Worm (Caenorhabditis elegans) whole organism, L1 larva: ENCODE measurements around the gene Y45G5AL.1.
A peak's percentile ranks its signal among the peaks of the same experiment; 100 is the strongest.

Experiments
- aha-1 ChIP-seq: fragments of 150-350 bp; optimal IDR thresholded peaks from 2 replicates; lab custom pipeline; 2014; ENCODE audit warnings: missing biosample characterization, missing genetic modification characterization
- aly-2 ChIP-seq: fragments of 150-350 bp; optimal IDR thresholded peaks from 2 replicates; lab custom pipeline; 2014; ENCODE audit warnings: missing biosample characterization, missing genetic modification characterization
- blmp-1 ChIP-seq: fragments of 150-350 bp; optimal IDR thresholded peaks from 2 replicates; lab custom pipeline; 2014; ENCODE audit warnings: missing biosample characterization, missing genetic modification characterization
- ceh-8 ChIP-seq: fragments of 200-800 bp; sonication (Bioruptor generic); optimal IDR thresholded peaks from 2 replicates; lab custom pipeline; 2018; ENCODE audit warnings: mild to moderate bottlenecking, missing genetic modification characterization, moderate library complexity, missing compliant biosample characterization
- ceh-88 ChIP-seq: fragments of 200-800 bp; sonication (Bioruptor generic); IDR thresholded peaks from 2 replicates; pipeline ENCODE4 v1.3.6; 2022; ENCODE audit warnings: missing genetic modification characterization, missing compliant biosample characterization
- ceh-90 ChIP-seq: sonication (generic microtip); optimal IDR thresholded peaks from 2 replicates; lab custom pipeline; 2016; ENCODE audit warnings: missing genetic modification characterization, missing compliant biosample characterization
- ces-1 ChIP-seq: fragments of 150-350 bp; optimal IDR thresholded peaks from 2 replicates; lab custom pipeline; 2014; ENCODE audit warnings: missing biosample characterization, missing genetic modification reagents, missing genetic modification characterization
- dpl-1 ChIP-seq, 3 experiments: fragments of 150-350 bp in 2 of 3; sonication (generic microtip) in 1 of 3; optimal IDR thresholded peaks; 2 replicates each; lab custom pipeline; 2014 to 2017; ENCODE audit warnings: missing biosample characterization in 3 of 3, missing genetic modification characterization in 3 of 3, missing genetic modification reagents in 3 of 3
- dsc-1 ChIP-seq: sonication (generic microtip); optimal IDR thresholded peaks from 2 replicates; lab custom pipeline; 2016; ENCODE audit warnings: mild to moderate bottlenecking, missing genetic modification characterization, missing compliant biosample characterization
- efl-1 ChIP-seq, 4 experiments: fragments of 150-350 bp; optimal IDR thresholded peaks in 3 of 4; peaks in 1 of 4; 1 replicate in 1 of 4; 2 replicates in 3 of 4; lab custom pipeline; 2014; ENCODE audit warnings: missing biosample characterization in 2 of 4, missing genetic modification characterization in 2 of 4, missing genetic modification reagents in 2 of 4
- efl-3 ChIP-seq: fragments of 200-800 bp; sonication (Bioruptor generic); optimal IDR thresholded peaks from 2 replicates; lab custom pipeline; 2018; ENCODE audit warnings: mild to moderate bottlenecking, missing genetic modification characterization, missing compliant biosample characterization
- elt-2 ChIP-seq: sonication (generic microtip); optimal IDR thresholded peaks from 2 replicates; lab custom pipeline; 2016; ENCODE audit warnings: missing genetic modification characterization, mild to moderate bottlenecking, inconsistent platforms, missing compliant biosample characterization, missing genetic modification reagents
- elt-3 ChIP-seq, 6 experiments: fragments of 150-350 bp in 1 of 6; sonication (generic microtip); optimal IDR thresholded peaks; 2 replicates each; lab custom pipeline; 2017 to 2018; ENCODE audit warnings: missing biosample characterization in 6 of 6, missing genetic modification characterization in 6 of 6, inconsistent platforms in 1 of 6
- ets-5 ChIP-seq: fragments of 200-800 bp; sonication (Bioruptor generic); IDR thresholded peaks from 2 replicates; pipeline ENCODE4 v1.3.6; 2022; ENCODE audit warnings: missing genetic modification characterization, missing compliant biosample characterization
- fkh-10 ChIP-seq: sonication (generic microtip); optimal IDR thresholded peaks from 2 replicates; lab custom pipeline; 2017; ENCODE audit warnings: missing biosample characterization, missing genetic modification reagents, missing genetic modification characterization
- fkh-4 ChIP-seq: sonication (generic microtip); optimal IDR thresholded peaks from 2 replicates; lab custom pipeline; 2016; ENCODE audit warnings: missing compliant biosample characterization, missing genetic modification characterization, borderline replicate concordance
- fkh-8 ChIP-seq: sonication (generic microtip); optimal IDR thresholded peaks from 2 replicates; lab custom pipeline; 2016; ENCODE audit warnings: mild to moderate bottlenecking, missing genetic modification characterization, missing compliant biosample characterization
- grh-1 ChIP-seq: fragments of 200-800 bp; sonication (Bioruptor generic); IDR thresholded peaks from 2 replicates; pipeline ENCODE4 v1.3.6; 2022; ENCODE audit warnings: missing genetic modification reagents, missing genetic modification characterization, missing compliant biosample characterization
- hlh-4 ChIP-seq: sonication (generic microtip); optimal IDR thresholded peaks from 2 replicates; lab custom pipeline; 2016; ENCODE audit warnings: mild to moderate bottlenecking, missing genetic modification characterization, missing compliant biosample characterization
- hpl-2 ChIP-seq: fragments of 150-350 bp; optimal IDR thresholded peaks from 2 replicates; lab custom pipeline; 2014; ENCODE audit warnings: missing biosample characterization, missing genetic modification reagents, missing genetic modification characterization
- jun-1 ChIP-seq: fragments of 150-350 bp; optimal IDR thresholded peaks from 2 replicates; lab custom pipeline; 2014; ENCODE audit warnings: missing biosample characterization, missing genetic modification reagents, missing genetic modification characterization
- lin-13 ChIP-seq: fragments of 150-350 bp; optimal IDR thresholded peaks from 2 replicates; lab custom pipeline; 2014; ENCODE audit warnings: missing biosample characterization, missing genetic modification reagents, missing genetic modification characterization
- lin-15B ChIP-seq: fragments of 150-350 bp; sonication (generic microtip); optimal IDR thresholded peaks from 3 replicates; lab custom pipeline; 2014; ENCODE audit warnings: missing biosample characterization, missing genetic modification characterization
- lin-35 ChIP-seq, 2 experiments: fragments of 150-350 bp; optimal IDR thresholded peaks; 2 replicates each; lab custom pipeline; 2014; ENCODE audit warnings: missing biosample characterization in 2 of 2, missing genetic modification characterization in 2 of 2, missing genetic modification reagents in 2 of 2
- lin-39 ChIP-seq: fragments of 150-350 bp; optimal IDR thresholded peaks from 2 replicates; lab custom pipeline; 2014; ENCODE audit warnings: missing biosample characterization, missing genetic modification reagents, missing genetic modification characterization
- lir-3 ChIP-seq: sonication (generic microtip); optimal IDR thresholded peaks from 2 replicates; lab custom pipeline; 2016; ENCODE audit warnings: mild to moderate bottlenecking, missing genetic modification characterization, moderate library complexity, missing compliant biosample characterization; ENCODE audit not compliant: poor library complexity
- lsy-2 ChIP-seq, 2 experiments: fragments of 150-350 bp; optimal IDR thresholded peaks; 2 replicates each; lab custom pipeline; 2014; ENCODE audit warnings: missing biosample characterization in 2 of 2, missing genetic modification characterization in 2 of 2
- mab-9 ChIP-seq: fragments of 200-800 bp; sonication (Bioruptor generic); IDR thresholded peaks from 2 replicates; pipeline ENCODE4 v1.3.6; 2022; ENCODE audit warnings: missing genetic modification reagents, missing genetic modification characterization, missing compliant biosample characterization
- mdl-1 ChIP-seq, 2 experiments: fragments of 150-350 bp; optimal IDR thresholded peaks; 2 replicates each; lab custom pipeline; 2014 to 2017; ENCODE audit warnings: missing biosample characterization in 2 of 2, missing genetic modification characterization in 2 of 2, inconsistent platforms in 1 of 2
- mef-2 ChIP-seq: fragments of 150-350 bp; optimal IDR thresholded peaks from 2 replicates; lab custom pipeline; 2014; ENCODE audit warnings: missing biosample characterization, missing genetic modification characterization
- mep-1 ChIP-seq: fragments of 150-350 bp; optimal IDR thresholded peaks from 2 replicates; lab custom pipeline; 2014; ENCODE audit warnings: missing biosample characterization, missing genetic modification characterization
- nhr-11 ChIP-seq: fragments of 150-350 bp; optimal IDR thresholded peaks from 2 replicates; lab custom pipeline; 2014; ENCODE audit warnings: missing biosample characterization, missing genetic modification characterization
- nhr-19 ChIP-seq: fragments of 200-800 bp; sonication (Bioruptor generic); conservative IDR thresholded peaks from 2 replicates; pipeline ENCODE4 v1.3.6; 2022; ENCODE audit warnings: missing genetic modification characterization, missing compliant biosample characterization
- nhr-237 ChIP-seq: fragments of 150-350 bp; optimal IDR thresholded peaks from 2 replicates; lab custom pipeline; 2014; ENCODE audit warnings: missing biosample characterization, missing genetic modification characterization
- nhr-28 ChIP-seq: fragments of 150-350 bp; optimal IDR thresholded peaks from 2 replicates; lab custom pipeline; 2014; ENCODE audit warnings: missing biosample characterization, missing genetic modification characterization
- nhr-47 ChIP-seq: sonication (generic microtip); optimal IDR thresholded peaks from 2 replicates; lab custom pipeline; 2016; ENCODE audit warnings: mild to moderate bottlenecking, missing genetic modification characterization, moderate library complexity, missing compliant biosample characterization
- nhr-71 ChIP-seq: sonication (generic microtip); optimal IDR thresholded peaks from 2 replicates; lab custom pipeline; 2016; ENCODE audit warnings: mild to moderate bottlenecking, missing genetic modification characterization, moderate library complexity, missing compliant biosample characterization
- nhr-76 ChIP-seq: sonication (generic microtip); optimal IDR thresholded peaks from 2 replicates; lab custom pipeline; 2017; ENCODE audit warnings: missing biosample characterization, missing genetic modification characterization
- nhr-77 ChIP-seq: fragments of 150-350 bp; optimal IDR thresholded peaks from 2 replicates; lab custom pipeline; 2014; ENCODE audit warnings: missing biosample characterization, missing genetic modification characterization
- pag-3 ChIP-seq: sonication (generic microtip); optimal IDR thresholded peaks from 2 replicates; lab custom pipeline; 2017; ENCODE audit warnings: missing genetic modification characterization, mild to moderate bottlenecking, missing compliant biosample characterization, antibody characterized with exemption, borderline replicate concordance; ENCODE audit not compliant: insufficient read depth
- pax-3 ChIP-seq: fragments of 200-800 bp; sonication (Bioruptor generic); optimal IDR thresholded peaks from 2 replicates; lab custom pipeline; 2018; ENCODE audit warnings: mild to moderate bottlenecking, missing genetic modification characterization, moderate library complexity, missing compliant biosample characterization
- skn-1 ChIP-seq: fragments of 150-350 bp; optimal IDR thresholded peaks from 2 replicates; lab custom pipeline; 2014; ENCODE audit warnings: missing biosample characterization, missing genetic modification characterization
- snpc-4 ChIP-seq: fragments of 150-350 bp; optimal IDR thresholded peaks from 2 replicates; lab custom pipeline; 2014; ENCODE audit warnings: missing biosample characterization, missing genetic modification characterization
- sox-4 ChIP-seq: sonication (generic microtip); optimal IDR thresholded peaks from 2 replicates; lab custom pipeline; 2016; ENCODE audit warnings: missing genetic modification characterization, missing compliant biosample characterization
- sptf-1 ChIP-seq: fragments of 150-350 bp; optimal IDR thresholded peaks from 2 replicates; lab custom pipeline; 2014; ENCODE audit warnings: missing biosample characterization, missing genetic modification characterization
- unc-62 ChIP-seq: fragments of 150-350 bp; optimal IDR thresholded peaks from 2 replicates; lab custom pipeline; 2014; ENCODE audit warnings: missing biosample characterization, missing genetic modification reagents, missing genetic modification characterization
- unc-86 ChIP-seq: sonication (generic microtip); optimal IDR thresholded peaks from 2 replicates; lab custom pipeline; 2016; ENCODE audit warnings: missing genetic modification characterization, missing compliant biosample characterization
- unc-98 ChIP-seq: fragments of 200-800 bp; sonication (Bioruptor generic); IDR thresholded peaks from 2 replicates; pipeline ENCODE4 v1.3.6; 2022; ENCODE audit warnings: missing genetic modification characterization, missing compliant biosample characterization
- zag-1 ChIP-seq: fragments of 150-350 bp; optimal IDR thresholded peaks from 2 replicates; lab custom pipeline; 2014; ENCODE audit warnings: missing biosample characterization, missing genetic modification characterization
- zip-4 ChIP-seq: fragments of 200-800 bp; sonication (Bioruptor generic); optimal IDR thresholded peaks from 2 replicates; lab custom pipeline; 2018; ENCODE audit warnings: mild to moderate bottlenecking, missing genetic modification characterization, moderate library complexity, missing compliant biosample characterization
- ztf-11 ChIP-seq, 2 experiments: sonication (generic microtip); optimal IDR thresholded peaks; 2 replicates each; lab custom pipeline; 2016 to 2017; ENCODE audit warnings: missing genetic modification characterization in 2 of 2, missing biosample characterization in 1 of 2, missing compliant biosample characterization in 1 of 2
- ztf-4 ChIP-seq: fragments of 150-350 bp; optimal IDR thresholded peaks from 2 replicates; lab custom pipeline; 2014; ENCODE audit warnings: missing biosample characterization, missing genetic modification characterization

The Y45G5AL.1 gene

ce11 chrV:4186453-4187143 lies 42.3 kb downstream of the Y45G5AL.1 start (continued):
- no peak for TF ChIP-seq ztf-11 (tag; optimal IDR thresholded peaks at IDR 0.05; lab: Kevin White, UChicago)
- TF ChIP-seq efl-3 (GFP tag; lab: Kevin White, UChicago) = no peak
- TF ChIP-seq fkh-10 (GFP tag; lab: Kevin White, UChicago) = no peak
- TF ChIP-seq blmp-1 = peak; percentile 16
- no peak for TF ChIP-seq unc-62 (GFP tag; lab: Kevin White, UChicago)
- no peak for TF ChIP-seq nhr-76 (tag; lab: Kevin White, UChicago)
- TF ChIP-seq ceh-90 (tag; lab: Kevin White, UChicago) = no peak
- TF ChIP-seq lin-35 (GFP tag; optimal IDR thresholded peaks at IDR 0.05; lab: Kevin White, UChicago) = peak in 1 of 2 experiments; percentile 1
- no peak for TF ChIP-seq pax-3
- TF ChIP-seq ztf-4 (tag; lab: Kevin White, UChicago) = no peak
- TF ChIP-seq aha-1 = no peak
- TF ChIP-seq skn-1 (tag; lab: Kevin White, UChicago) = no peak
- no peak for TF ChIP-seq aly-2
- TF ChIP-seq snpc-4 (tag; lab: Kevin White, UChicago) = no peak
- TF ChIP-seq elt-2 (tag; lab: Kevin White, UChicago) = peak; percentile 70
- no peak for TF ChIP-seq nhr-237 (tag; lab: Kevin White, UChicago)
- peak in 1 of 2 experiments; percentile 20 for TF ChIP-seq mdl-1 (tag; optimal IDR thresholded peaks at IDR 0.05; lab: Kevin White, UChicago)
- TF ChIP-seq lin-15B (tag; lab: Kevin White, UChicago) = no peak
- TF ChIP-seq lsy-2 (tag; optimal IDR thresholded peaks at IDR 0.05; lab: Kevin White, UChicago) = no peak
- no peak for TF ChIP-seq mef-2 (tag; lab: Kevin White, UChicago)
- TF ChIP-seq fkh-8 (tag; lab: Kevin White, UChicago) = no peak
- TF ChIP-seq efl-1 (optimal IDR thresholded peaks at IDR 0.05; lab: Kevin White, UChicago) = no peak
- no peak for TF ChIP-seq efl-1 (GFP tag; optimal IDR thresholded peaks at IDR 0.05 in 1 of 2; lab: Kevin White, UChicago)
- TF ChIP-seq nhr-77 (tag; lab: Kevin White, UChicago) = no peak
- TF ChIP-seq nhr-19 = peak; percentile 68
- TF ChIP-seq hlh-4 (tag; lab: Kevin White, UChicago) = no peak
- TF ChIP-seq dsc-1 (tag; lab: Kevin White, UChicago) = no peak
- no peak for TF ChIP-seq mab-9 (GFP tag; lab: Robert Waterston, UW)
- no peak for TF ChIP-seq ceh-88
- TF ChIP-seq lin-39 (tag; lab: Kevin White, UChicago) = no peak
- no peak for TF ChIP-seq elt-3 (tag; optimal IDR thresholded peaks at IDR 0.05; lab: Kevin White, UChicago)
- no peak for TF ChIP-seq ces-1 (GFP tag; lab: Kevin White, UChicago)
- no peak for TF ChIP-seq lin-13 (GFP tag; lab: Kevin White, UChicago)
- TF ChIP-seq unc-86 (tag; lab: Kevin White, UChicago) = no peak
- peak in 1 of 3 experiments; percentile 19 for TF ChIP-seq dpl-1 (GFP tag; optimal IDR thresholded peaks at IDR 0.05; lab: Kevin White, UChicago)
- no peak for TF ChIP-seq ceh-8 (GFP tag; lab: Kevin White, UChicago)
- no peak for TF ChIP-seq nhr-11 (tag; lab: Kevin White, UChicago)
- TF ChIP-seq pag-3 = no peak
- no peak for TF ChIP-seq lir-3
- TF ChIP-seq sox-4 (tag; lab: Kevin White, UChicago) = no peak
- TF ChIP-seq sptf-1 (tag; lab: Kevin White, UChicago) = no peak
- no peak for TF ChIP-seq mep-1 (tag; lab: Kevin White, UChicago)
- TF ChIP-seq jun-1 (tag; lab: Kevin White, UChicago) = no peak
- TF ChIP-seq ets-5 = no peak
- TF ChIP-seq zag-1 (tag; lab: Kevin White, UChicago) = no peak
- peak; percentile 27; the same call in 1 of the 2 replicates for TF ChIP-seq grh-1 (GFP tag; lab: Robert Waterston, UW)
- TF ChIP-seq zip-4 (GFP tag; lab: Kevin White, UChicago) = no peak
- TF ChIP-seq fkh-4 (tag; lab: Kevin White, UChicago) = no peak
- no peak for TF ChIP-seq nhr-28 (tag; lab: Kevin White, UChicago)
- TF ChIP-seq nhr-71 = peak; percentile 78
- TF ChIP-seq hpl-2 (GFP tag; lab: Kevin White, UChicago) = no peak
- no peak for TF ChIP-seq unc-98 (GFP tag; lab: Robert Waterston, UW)
- TF ChIP-seq nhr-47 (tag; lab: Kevin White, UChicago) = peak; percentile 32
